Worm (Caenorhabditis elegans) whole organism, young adult: ENCODE results near the gene spcs-3.
A peak's percentile ranks its signal among the peaks of the same experiment; 100 is the strongest.

Experiments used
- B0261.1 ChIP-seq: sonication (generic microtip); optimal IDR thresholded peaks from 2 replicates; lab custom pipeline; 2016; ENCODE audit warnings: mild to moderate bottlenecking, missing genetic modification characterization, moderate library complexity, missing compliant biosample characterization
- F23B12.7 ChIP-seq: sonication (generic microtip); optimal IDR thresholded peaks from 2 replicates; lab custom pipeline; 2017; ENCODE audit warnings: missing genetic modification characterization, mild to moderate bottlenecking, missing compliant biosample characterization, antibody characterized with exemption, moderate library complexity; ENCODE audit not compliant: insufficient read depth
- F52B5.7 ChIP-seq: sonication (generic microtip); optimal IDR thresholded peaks from 2 replicates; lab custom pipeline; 2016; ENCODE audit warnings: mild to moderate bottlenecking, missing genetic modification characterization, missing compliant biosample characterization
- F55B11.4 ChIP-seq: sonication (generic microtip); optimal IDR thresholded peaks from 2 replicates; lab custom pipeline; 2016; ENCODE audit warnings: missing compliant biosample characterization, missing genetic modification characterization, borderline replicate concordance; ENCODE audit not compliant: insufficient read depth
- F57A8.1 ChIP-seq: fragments of 200-800 bp; sonication (Bioruptor generic); optimal IDR thresholded peaks from 2 replicates; lab custom pipeline; 2018; ENCODE audit warnings: mild to moderate bottlenecking, missing genetic modification characterization, moderate library complexity, missing compliant biosample characterization
- F57C9.4 ChIP-seq: sonication (generic microtip); optimal IDR thresholded peaks from 2 replicates; lab custom pipeline; 2017; ENCODE audit warnings: mild to moderate bottlenecking, missing genetic modification characterization, missing compliant biosample characterization
- T07F8.4 ChIP-seq: sonication (generic microtip); optimal IDR thresholded peaks from 2 replicates; lab custom pipeline; 2016; ENCODE audit warnings: mild to moderate bottlenecking, missing genetic modification characterization, moderate library complexity, missing compliant biosample characterization
- T26A5.8 ChIP-seq: sonication (generic microtip); optimal IDR thresholded peaks from 2 replicates; lab custom pipeline; 2016; ENCODE audit warnings: missing genetic modification characterization, missing compliant biosample characterization
- Y53F4B.3 ChIP-seq: fragments of 200-800 bp; sonication (Bioruptor generic); IDR thresholded peaks from 2 replicates; pipeline ENCODE4 v1.3.6; 2022; ENCODE audit warnings: missing genetic modification reagents, missing genetic modification characterization, missing compliant biosample characterization
- aptf-2 ChIP-seq: fragments of 200-800 bp; sonication (Bioruptor generic); conservative IDR thresholded peaks from 2 replicates; pipeline ENCODE4 v1.3.6; 2022; ENCODE audit warnings: missing genetic modification reagents, missing genetic modification characterization, missing compliant biosample characterization
- aptf-3 ChIP-seq: fragments of 200-800 bp; sonication (Bioruptor generic); IDR thresholded peaks from 2 replicates; pipeline ENCODE4 v1.3.6; 2022; ENCODE audit warnings: missing genetic modification characterization, missing compliant biosample characterization
- atf-7 ChIP-seq: sonication (generic microtip); optimal IDR thresholded peaks from 2 replicates; lab custom pipeline; 2017; ENCODE audit warnings: mild to moderate bottlenecking, missing genetic modification characterization, missing compliant biosample characterization
- athp-1 ChIP-seq: sonication (generic microtip); optimal IDR thresholded peaks from 2 replicates; lab custom pipeline; 2017; ENCODE audit warnings: mild to moderate bottlenecking, missing genetic modification characterization, missing compliant biosample characterization
- attf-6 ChIP-seq: fragments of 200-800 bp; sonication (Bioruptor generic); IDR thresholded peaks from 2 replicates; pipeline ENCODE4 v1.3.6; 2022; ENCODE audit warnings: missing genetic modification reagents, missing genetic modification characterization, missing compliant biosample characterization
- bed-2 ChIP-seq: fragments of 200-800 bp; sonication (Bioruptor generic); IDR thresholded peaks from 2 replicates; pipeline ENCODE4 v1.3.6; 2022; ENCODE audit warnings: missing genetic modification reagents, missing genetic modification characterization, missing compliant biosample characterization
- cebp-2 ChIP-seq: fragments of 200-800 bp; sonication (Bioruptor generic); IDR thresholded peaks from 2 replicates; pipeline ENCODE4 v1.3.6; 2022; ENCODE audit warnings: missing genetic modification characterization, missing compliant biosample characterization
- ceh-27 ChIP-seq: fragments of 200-800 bp; sonication (Bioruptor generic); optimal IDR thresholded peaks from 2 replicates; lab custom pipeline; 2018; ENCODE audit warnings: mild to moderate bottlenecking, missing genetic modification characterization, moderate library complexity, missing compliant biosample characterization
- ceh-58 ChIP-seq: fragments of 200-800 bp; sonication (Bioruptor generic); IDR thresholded peaks from 2 replicates; pipeline ENCODE4 v1.3.6; 2022; ENCODE audit warnings: missing genetic modification characterization, missing compliant biosample characterization
- die-1 ChIP-seq: sonication (generic microtip); optimal IDR thresholded peaks from 2 replicates; lab custom pipeline; 2016; ENCODE audit warnings: missing genotype, mild to moderate bottlenecking, missing genetic modification characterization, missing compliant biosample characterization
- dpff-1 ChIP-seq: sonication (generic microtip); optimal IDR thresholded peaks from 2 replicates; lab custom pipeline; 2017; ENCODE audit warnings: mild to moderate bottlenecking, missing genetic modification characterization, missing compliant biosample characterization
- efl-1 ChIP-seq: fragments of 150-350 bp; optimal IDR thresholded peaks from 2 replicates; lab custom pipeline; 2014; ENCODE audit warnings: missing biosample characterization, missing genetic modification reagents, missing genetic modification characterization
- ekl-4 ChIP-seq: fragments of 200-800 bp; sonication (Bioruptor generic); IDR thresholded peaks from 2 replicates; pipeline ENCODE4 v1.3.6; 2022; ENCODE audit warnings: missing genetic modification reagents, missing genetic modification characterization, missing compliant biosample characterization
- him-1 ChIP-seq: sonication (generic microtip); optimal IDR thresholded peaks from 2 replicates; lab custom pipeline; 2016; ENCODE audit warnings: missing genotype, missing genetic modification reagents, missing genetic modification characterization, missing compliant biosample characterization
- hmg-1.2 ChIP-seq: fragments of 200-800 bp; sonication (Bioruptor generic); IDR thresholded peaks from 2 replicates; pipeline ENCODE4 v1.3.6; 2022; ENCODE audit warnings: missing genetic modification reagents, missing genetic modification characterization, missing compliant biosample characterization
- hmg-20 ChIP-seq: fragments of 200-800 bp; sonication (Bioruptor generic); IDR thresholded peaks from 2 replicates; pipeline ENCODE4 v1.3.6; 2022; ENCODE audit warnings: missing genetic modification reagents, missing genetic modification characterization, missing compliant biosample characterization
- let-526 ChIP-seq: fragments of 200-800 bp; sonication (Bioruptor generic); IDR thresholded peaks from 2 replicates; pipeline ENCODE4 v1.3.6; 2022; ENCODE audit warnings: missing genetic modification reagents, missing genetic modification characterization, missing compliant biosample characterization
- let-607 ChIP-seq, 2 experiments: fragments of 200-800 bp in 1 of 2; sonication (Bioruptor generic) in 1 of 2; sonication (generic microtip) in 1 of 2; optimal IDR thresholded peaks; 2 replicates each; lab custom pipeline; 2016 to 2018; ENCODE audit warnings: mild to moderate bottlenecking in 2 of 2, missing compliant biosample characterization in 2 of 2, missing genetic modification characterization in 2 of 2, moderate library complexity in 2 of 2, missing genotype in 1 of 2
- lin-40 ChIP-seq: sonication (generic microtip); optimal IDR thresholded peaks from 2 replicates; lab custom pipeline; 2016; ENCODE audit warnings: missing genetic modification characterization, mild to moderate bottlenecking, missing compliant biosample characterization, missing genotype, missing genetic modification reagents
- madf-8 ChIP-seq: fragments of 200-800 bp; sonication (Bioruptor generic); conservative IDR thresholded peaks from 2 replicates; pipeline ENCODE4 v1.3.6; 2022; ENCODE audit warnings: missing genetic modification reagents, missing genetic modification characterization, missing compliant biosample characterization
- nfyb-1 ChIP-seq: fragments of 200-800 bp; sonication (Bioruptor generic); IDR thresholded peaks from 2 replicates; pipeline ENCODE4 v1.3.6; 2022; ENCODE audit warnings: missing genetic modification reagents, missing genetic modification characterization, missing compliant biosample characterization
- nhr-80 ChIP-seq: sonication (generic microtip); optimal IDR thresholded peaks from 2 replicates; lab custom pipeline; 2016; ENCODE audit warnings: missing genetic modification characterization, missing compliant biosample characterization
- nhr-90 ChIP-seq: sonication (generic microtip); optimal IDR thresholded peaks from 2 replicates; lab custom pipeline; 2016; ENCODE audit warnings: missing genotype, mild to moderate bottlenecking, missing genetic modification characterization, missing compliant biosample characterization
- pbrm-1 ChIP-seq: fragments of 200-800 bp; sonication (Bioruptor generic); IDR thresholded peaks from 2 replicates; pipeline ENCODE4 v1.3.6; 2022; ENCODE audit warnings: missing genetic modification reagents, missing genetic modification characterization, missing compliant biosample characterization
- pha-4 ChIP-seq: fragments of 150-350 bp; sonication (generic microtip); optimal IDR thresholded peaks from 2 replicates; lab custom pipeline; 2014; ENCODE audit warnings: missing biosample characterization, missing genetic modification reagents, missing genetic modification characterization
- repo-1 ChIP-seq: sonication (generic microtip); optimal IDR thresholded peaks from 2 replicates; lab custom pipeline; 2017; ENCODE audit warnings: mild to moderate bottlenecking, missing genetic modification characterization, missing compliant biosample characterization
- rpc-1 ChIP-seq, 2 experiments: fragments of 150-350 bp in 1 of 2; sonication (generic microtip) in 1 of 2; optimal IDR thresholded peaks; 2 replicates each; lab custom pipeline; 2014 to 2018; ENCODE audit warnings: missing biosample characterization in 1 of 2, missing genetic modification characterization in 1 of 2, missing genetic modification reagents in 1 of 2, missing genotype in 1 of 2
- sdz-38 ChIP-seq: sonication (generic microtip); optimal IDR thresholded peaks from 2 replicates; lab custom pipeline; 2016; ENCODE audit warnings: missing genotype, missing genetic modification characterization, missing compliant biosample characterization
- snpc-1.3 ChIP-seq: sonication (generic microtip); optimal IDR thresholded peaks from 2 replicates; lab custom pipeline; 2017; ENCODE audit warnings: missing genetic modification characterization, mild to moderate bottlenecking, missing compliant biosample characterization, antibody characterized with exemption, moderate library complexity, missing genotype, missing genetic modification reagents; ENCODE audit not compliant: insufficient read depth
- snpc-4 ChIP-seq, 5 experiments: fragments of 150-350 bp in 1 of 5; sonication (generic microtip) in 4 of 5; optimal IDR thresholded peaks; 2 replicates each; lab custom pipeline; 2014 to 2018; ENCODE audit warnings: missing genetic modification characterization in 5 of 5, missing biosample characterization in 3 of 5, antibody characterized with exemption in 2 of 5, mild to moderate bottlenecking in 2 of 5, missing compliant biosample characterization in 2 of 5, missing genotype in 2 of 5, moderate library complexity in 2 of 5, missing genetic modification reagents in 1 of 5
- tbp1 ChIP-seq: fragments of 200-800 bp; sonication (Bioruptor generic); optimal IDR thresholded peaks from 2 replicates; lab custom pipeline; 2018; ENCODE audit warnings: mild to moderate bottlenecking, missing genetic modification characterization, missing compliant biosample characterization
- tbx-9 ChIP-seq: sonication (generic microtip); optimal IDR thresholded peaks from 2 replicates; lab custom pipeline; 2016; ENCODE audit warnings: borderline replicate concordance, missing genetic modification characterization, inconsistent platforms, missing compliant biosample characterization
- tlf-1 ChIP-seq: fragments of 200-800 bp; sonication (Bioruptor generic); optimal IDR thresholded peaks from 2 replicates; lab custom pipeline; 2018; ENCODE audit warnings: mild to moderate bottlenecking, missing genetic modification characterization, missing compliant biosample characterization
- unc-130 ChIP-seq: sonication (generic microtip); optimal IDR thresholded peaks from 2 replicates; lab custom pipeline; 2016; ENCODE audit warnings: missing genetic modification reagents, missing genetic modification characterization, missing compliant biosample characterization
- unc-62 ChIP-seq: fragments of 150-350 bp; optimal IDR thresholded peaks from 2 replicates; lab custom pipeline; 2014; ENCODE audit warnings: missing biosample characterization, missing genetic modification reagents, missing genetic modification characterization
- zfh-2 ChIP-seq: fragments of 200-800 bp; sonication (Bioruptor generic); conservative IDR thresholded peaks from 2 replicates; pipeline ENCODE4 v1.3.6; 2022; ENCODE audit warnings: missing genetic modification reagents, missing genetic modification characterization, missing compliant biosample characterization
- ztf-26 ChIP-seq: sonication (generic microtip); optimal IDR thresholded peaks from 2 replicates; lab custom pipeline; 2017; ENCODE audit warnings: missing genetic modification characterization, missing compliant biosample characterization

spcs-3 gene

ce11 chrIII:8042775-8043174 is 2.0 kb upstream of the spcs-3 start, which contains the start of gene K12H4.6:
K12H4.6 (minus strand) TSS chrIII:8042875.
- no peak for TF ChIP-seq ekl-4 (GFP tag; lab: Robert Waterston, UW)
- TF ChIP-seq hmg-20 = no peak
- no peak for TF ChIP-seq tbp1 (GFP tag; lab: Kevin White, UChicago)
- TF ChIP-seq repo-1 (tag; lab: Kevin White, UChicago) = no peak
- TF ChIP-seq B0261.1 (tag; lab: Kevin White, UChicago) = no peak
- no peak for TF ChIP-seq him-1 (tag; lab: Kevin White, UChicago)
- TF ChIP-seq ceh-58 (GFP tag; lab: Robert Waterston, UW) = no peak
- no peak for TF ChIP-seq aptf-3
- TF ChIP-seq die-1 (tag; lab: Kevin White, UChicago) = no peak
- TF ChIP-seq attf-6 (GFP tag; lab: Robert Waterston, UW) = no peak
- TF ChIP-seq madf-8 (GFP tag; lab: Robert Waterston, UW) = no peak
- no peak for TF ChIP-seq F57A8.1 (GFP tag; lab: Kevin White, UChicago)
- no peak for TF ChIP-seq ztf-26 (tag; lab: Kevin White, UChicago)
- no peak for TF ChIP-seq athp-1 (tag; lab: Kevin White, UChicago)
- no peak for TF ChIP-seq F55B11.4

ce11 chrIII:8043784-8044183 is 1.0 kb upstream of the spcs-3 start:
- TF ChIP-seq Y53F4B.3 = peak; percentile 96
- no peak for TF ChIP-seq sdz-38 (tag; lab: Kevin White, UChicago)
- no peak for TF ChIP-seq atf-7 (tag; lab: Kevin White, UChicago)
- TF ChIP-seq tbx-9 = no peak
- no peak for TF ChIP-seq zfh-2 (GFP tag; lab: Robert Waterston, UW)
- TF ChIP-seq snpc-4 (GFP tag; optimal IDR thresholded peaks at IDR 0.05; lab: Kevin White, UChicago) = peak; percentile 83
- TF ChIP-seq snpc-4 (tag; optimal IDR thresholded peaks at IDR 0.05; lab: Kevin White, UChicago) = peak; percentile 86 to 90 (median 89)
- TF ChIP-seq let-607 (tag; optimal IDR thresholded peaks at IDR 0.05; lab: Kevin White, UChicago) = peak; percentile 84 to 91
- no peak for TF ChIP-seq F55B11.4
- peak; percentile 82 for TF ChIP-seq attf-6 (GFP tag; lab: Robert Waterston, UW)
- TF ChIP-seq pbrm-1 (GFP tag; lab: Robert Waterston, UW) = peak; percentile 98
- TF ChIP-seq nhr-80 (tag; lab: Kevin White, UChicago) = peak; percentile 99
- no peak for TF ChIP-seq T26A5.8 (tag; lab: Kevin White, UChicago)
- TF ChIP-seq ceh-27 (GFP tag; lab: Kevin White, UChicago) = peak; percentile 100
- no peak; the same call in 1 of the 2 replicates for TF ChIP-seq nfyb-1 (GFP tag; lab: Robert Waterston, UW)
- TF ChIP-seq snpc-1.3 (tag; lab: Kevin White, UChicago) = peak; percentile 89
- peak; percentile 96 for TF ChIP-seq T07F8.4 (tag; lab: Kevin White, UChicago)
- TF ChIP-seq bed-2 (GFP tag; lab: Robert Waterston, UW) = peak; percentile 99
- peak; percentile 47 for TF ChIP-seq F57C9.4
- peak; percentile 98 for TF ChIP-seq aptf-2 (GFP tag; lab: Robert Waterston, UW)
- no peak for TF ChIP-seq F52B5.7 (tag; lab: Kevin White, UChicago)
- TF ChIP-seq nhr-90 (tag; lab: Kevin White, UChicago) = peak; percentile 96
- TF ChIP-seq cebp-2 (GFP tag; lab: Robert Waterston, UW) = no peak
- TF ChIP-seq unc-62 (GFP tag; lab: Kevin White, UChicago) = peak; percentile 71
- peak; percentile 88 for TF ChIP-seq hmg-1.2 (GFP tag; lab: Robert Waterston, UW)
- peak; percentile 95 for TF ChIP-seq lin-40 (tag; lab: Kevin White, UChicago)
- peak; percentile 83 for TF ChIP-seq efl-1 (GFP tag; lab: Kevin White, UChicago)
- peak; percentile 80 for TF ChIP-seq tbp1 (GFP tag; lab: Kevin White, UChicago)
- peak; percentile 99 for TF ChIP-seq unc-130 (GFP tag; lab: Kevin White, UChicago)
- peak; percentile 99 for TF ChIP-seq F23B12.7 (tag; lab: Kevin White, UChicago)
- TF ChIP-seq dpff-1 (tag; lab: Kevin White, UChicago) = no peak
- TF ChIP-seq let-526 (GFP tag; lab: Robert Waterston, UW) = peak; percentile 99
- peak; percentile 7 for TF ChIP-seq rpc-1 (optimal IDR thresholded peaks at IDR 0.05; lab: Kevin White, UChicago)
- TF ChIP-seq rpc-1 (tag; optimal IDR thresholded peaks at IDR 0.05; lab: Kevin White, UChicago) = peak; percentile 20
- peak; percentile 95 for TF ChIP-seq pha-4 (tag; lab: Kevin White, UChicago)
- TF ChIP-seq tlf-1 (GFP tag; lab: Kevin White, UChicago) = peak; percentile 93
